Fruit fly (Drosophila melanogaster): Measurements from ENCODE around the gene CG2991.

dm6 chr2L:2891200-2891599, 34.2 kb downstream of the CG2991 start:
- no peak for TF ChIP-seq CG13296 (GFP tag; optimal IDR thresholded peaks at IDR 0.05)
- no peak for TF ChIP-seq CG12659 (GFP tag; optimal IDR thresholded peaks at IDR 0.05)
- no peak for TF ChIP-seq h (optimal IDR thresholded peaks at IDR 0.05)
- TF ChIP-seq lab (GFP tag; optimal IDR thresholded peaks at IDR 0.05): no peak

Measured in whole organism, embryonic.